Worm (Caenorhabditis elegans) whole organism, L3 larva: ENCODE measurements around the gene rcq-5.

Experiments used
- aly-2 ChIP-seq: fragments of 150-350 bp; optimal IDR thresholded peaks from 2 replicates; lab custom pipeline; 2014; ENCODE audit warnings: missing biosample characterization, missing genetic modification characterization
- elt-2 ChIP-seq: sonication (generic microtip); optimal IDR thresholded peaks from 2 replicates; lab custom pipeline; 2016; ENCODE audit warnings: missing genetic modification reagents, mild to moderate bottlenecking, missing genetic modification characterization, missing compliant biosample characterization
- eor-1 ChIP-seq, 2 experiments: fragments of 150-350 bp; optimal IDR thresholded peaks; 2 replicates each; lab custom pipeline; 2014 to 2018; ENCODE audit warnings: missing biosample characterization in 2 of 2, missing genetic modification characterization in 2 of 2
- fkh-10 ChIP-seq: sonication (generic microtip); optimal IDR thresholded peaks from 2 replicates; lab custom pipeline; 2017; ENCODE audit warnings: missing biosample characterization, missing genetic modification reagents, missing genetic modification characterization
- nfya-1 ChIP-seq: sonication (generic microtip); optimal IDR thresholded peaks from 2 replicates; lab custom pipeline; 2017; ENCODE audit warnings: missing genetic modification characterization, mild to moderate bottlenecking, missing compliant biosample characterization, antibody characterized with exemption, moderate library complexity; ENCODE audit not compliant: insufficient read depth
- nhr-23 ChIP-seq: fragments of 150-350 bp; optimal IDR thresholded peaks from 2 replicates; lab custom pipeline; 2014; ENCODE audit warnings: missing biosample characterization, missing genetic modification reagents, missing genetic modification characterization
- nhr-28 ChIP-seq: fragments of 150-350 bp; optimal IDR thresholded peaks from 2 replicates; lab custom pipeline; 2014; ENCODE audit warnings: missing biosample characterization, missing genetic modification characterization
- pha-4 ChIP-seq: fragments of 150-350 bp; optimal IDR thresholded peaks from 2 replicates; lab custom pipeline; 2014; ENCODE audit warnings: missing biosample characterization, missing genetic modification reagents, missing genetic modification characterization
- pqm-1 ChIP-seq: fragments of 150-350 bp; optimal IDR thresholded peaks from 2 replicates; lab custom pipeline; 2017; ENCODE audit warnings: missing biosample characterization, missing genetic modification characterization, inconsistent platforms
- skn-1 ChIP-seq: fragments of 150-350 bp; optimal IDR thresholded peaks from 2 replicates; lab custom pipeline; 2014; ENCODE audit warnings: missing biosample characterization, missing genetic modification characterization
- unc-62 ChIP-seq: fragments of 150-350 bp; sonication (generic microtip); optimal IDR thresholded peaks from 4 replicates; lab custom pipeline; 2014; ENCODE audit warnings: missing biosample characterization, missing genetic modification reagents, missing genetic modification characterization
- ztf-4 ChIP-seq: fragments of 150-350 bp; optimal IDR thresholded peaks from 2 replicates; lab custom pipeline; 2014; ENCODE audit warnings: missing biosample characterization, missing genetic modification characterization

- TF ChIP-seq fkh-10 (GFP tag; lab: Kevin White, UChicago): no peak
- peak; percentile 18 for TF ChIP-seq pha-4 (tag; lab: Kevin White, UChicago)
- no peak for TF ChIP-seq pqm-1 (tag; lab: Kevin White, UChicago)
- TF ChIP-seq elt-2: peak; percentile 11
- no peak for TF ChIP-seq skn-1
- no peak for TF ChIP-seq unc-62 (GFP tag; lab: Kevin White, UChicago)
- peak; percentile 53 for TF ChIP-seq nfya-1 (tag; lab: Kevin White, UChicago)
- no peak for TF ChIP-seq ztf-4 (tag; lab: Kevin White, UChicago)
- peak; percentile 33 for TF ChIP-seq nhr-23 (tag; lab: Kevin White, UChicago)
- no peak for TF ChIP-seq nhr-28 (tag; lab: Kevin White, UChicago)
- TF ChIP-seq aly-2 (tag; lab: Kevin White, UChicago): no peak
- TF ChIP-seq eor-1 (tag; optimal IDR thresholded peaks at IDR 0.05; lab: Kevin White, UChicago): no peak
Measured at ce11 chrIII:4037332-4037731, 20.4 kb downstream of the rcq-5 start.
